Fruit fly (Drosophila melanogaster) S2 (cell line): ENCODE results near the gene CG15358.

Experiments
- CG8478 ChIP-seq: fragments of >200 bp; optimal IDR thresholded peaks from 2 replicates; lab custom pipeline; 2018
- CTCF ChIP-seq, 2 experiments: fragments of >200 bp; optimal IDR thresholded peaks; 2 replicates each; lab custom pipeline; 2018

DNA sequence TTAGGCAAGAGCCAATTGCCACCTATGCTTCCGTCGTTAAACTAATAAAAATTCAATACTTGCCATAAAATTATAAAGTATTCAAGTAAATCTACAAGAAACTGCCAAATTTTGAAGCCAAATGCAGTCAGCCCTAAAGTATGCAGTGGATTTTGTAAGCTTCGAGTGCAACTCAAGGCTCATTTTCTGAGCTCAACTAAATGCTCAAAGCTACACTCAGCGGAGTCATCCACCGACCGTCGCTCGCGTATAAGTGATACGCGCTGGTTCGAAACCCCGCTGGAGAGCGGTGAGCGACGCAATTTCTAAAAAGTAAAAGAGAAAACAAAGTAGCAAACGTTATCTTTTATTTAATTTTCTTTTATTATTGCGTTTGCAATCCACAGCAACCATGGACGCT lies 26.7 kb upstream of the CG15358 start:
- TF ChIP-seq CTCF (optimal IDR thresholded peaks at IDR 0.05; lab: Kevin White, UChicago) (peak; percentile 56 to 67), CG8478 (lab: Kevin White, UChicago) (no peak)
